Worm (Caenorhabditis elegans): ENCODE results near the gene pqn-51.

The pqn-51 gene

DNA sequence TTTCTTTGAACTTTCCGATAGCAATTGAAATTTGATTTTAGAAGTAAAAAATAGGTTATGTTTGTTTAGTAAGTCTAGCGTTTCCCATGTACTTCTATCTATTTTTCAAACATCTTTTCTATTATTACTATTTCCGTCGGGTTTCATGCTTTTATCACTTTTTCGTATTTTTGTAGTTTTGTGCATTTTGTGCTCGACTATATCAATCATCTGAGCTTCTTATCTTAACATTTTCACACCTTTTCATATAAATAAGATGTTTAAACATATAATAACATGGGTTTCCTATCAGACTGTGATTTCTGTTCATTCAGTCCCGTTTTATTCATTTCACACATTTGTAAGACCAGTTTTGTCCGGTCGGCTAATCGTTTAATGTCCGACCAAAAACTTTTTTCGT is 31.3 kb upstream of the pqn-51 start:
- TF ChIP-seq pha-4 (tag; optimal IDR thresholded peaks at IDR 0.05) (no peak), nhr-12 (tag; optimal IDR thresholded peaks at IDR 0.05) (no peak), pqm-1 (tag; optimal IDR thresholded peaks at IDR 0.05) (peak; percentile 85), elt-2 (tag; optimal IDR thresholded peaks at IDR 0.05) (peak; percentile 86), ceh-9 (tag; optimal IDR thresholded peaks at IDR 0.05) (no peak)

DNA sequence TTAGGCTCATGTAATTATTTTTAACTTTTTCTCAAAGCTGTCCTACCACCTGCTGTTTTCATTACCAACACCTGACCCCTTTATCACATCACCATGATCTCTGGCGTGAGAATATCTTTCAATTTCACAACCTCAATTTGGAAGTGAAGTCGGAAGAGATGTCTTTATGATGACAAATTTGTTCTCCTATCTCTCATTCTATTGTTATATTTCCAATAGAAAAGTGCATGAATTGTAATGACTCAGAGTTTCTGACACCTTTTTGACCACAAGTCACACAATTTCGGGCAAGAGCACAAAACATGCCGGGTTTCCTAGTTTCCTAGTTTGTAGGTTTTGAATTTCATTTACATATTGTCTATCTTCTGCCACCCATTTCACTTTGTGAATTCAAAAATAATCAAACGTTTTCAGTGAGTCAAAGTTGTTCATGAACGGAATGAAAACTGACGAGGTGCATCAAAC is 30.6 kb upstream of the pqn-51 start, which contains the start of gene srr-4:
srr-4 (plus strand) TSS at position 415 of the 465 bp plus-strand sequence.
- no peak for TF ChIP-seq unc-62 (GFP tag; optimal IDR thresholded peaks at IDR 0.05)
- no peak for TF ChIP-seq nhr-23 (tag; optimal IDR thresholded peaks at IDR 0.05)
- peak; percentile 28 for TF ChIP-seq pqm-1 (tag; optimal IDR thresholded peaks at IDR 0.05)

DNA sequence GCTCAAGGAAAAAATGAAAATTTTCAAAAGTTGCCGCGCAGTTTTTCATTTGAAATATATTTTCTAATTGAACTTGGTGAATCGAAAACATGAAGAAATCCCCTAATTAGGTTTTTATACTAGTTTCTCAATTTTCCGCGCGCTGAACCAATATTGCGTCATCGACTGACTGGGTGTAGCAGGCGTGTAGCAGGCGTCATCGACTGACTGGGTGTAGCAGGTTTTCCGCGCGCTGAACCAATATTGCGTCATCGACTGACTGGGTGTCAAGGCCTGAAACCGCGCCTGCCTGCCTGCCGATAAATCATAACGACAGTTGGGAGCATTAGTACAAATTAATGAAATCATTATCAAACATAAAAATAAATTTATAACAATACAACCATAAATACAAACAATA is 26.1 kb upstream of the pqn-51 start:
- TF ChIP-seq ztf-11 (tag; optimal IDR thresholded peaks at IDR 0.05) = no peak
- peak; percentile 2 for TF ChIP-seq elt-2 (tag; optimal IDR thresholded peaks at IDR 0.05)

DNA sequence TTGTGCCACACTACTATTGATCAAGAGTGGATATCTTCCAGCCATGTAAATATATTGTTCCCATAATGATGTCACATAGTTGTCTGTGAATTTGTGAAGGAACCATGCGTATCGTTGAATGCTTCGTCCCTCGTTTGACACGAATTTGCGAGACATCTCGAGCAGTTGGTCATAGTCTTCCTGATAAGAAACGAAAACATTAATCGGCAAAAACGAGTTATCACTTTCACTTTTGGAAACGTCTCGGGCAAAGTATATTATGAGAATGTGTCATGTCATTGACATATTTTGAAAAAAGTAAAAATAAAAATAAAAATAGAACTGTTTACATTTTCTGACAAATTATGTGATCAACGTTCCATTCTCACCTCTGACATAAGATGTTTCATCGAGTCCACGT is 23.0 kb upstream of the pqn-51 start:
- TF ChIP-seq elt-2 (tag; optimal IDR thresholded peaks at IDR 0.05) (peak; percentile 90), pha-4 (tag; optimal IDR thresholded peaks at IDR 0.05) (no peak), pqm-1 (tag; optimal IDR thresholded peaks at IDR 0.05) (peak; percentile 58), daf-12 (tag; optimal IDR thresholded peaks at IDR 0.05) (no peak), nhr-43 (tag; optimal IDR thresholded peaks at IDR 0.05; ENCODE audit: poor library complexity, severe bottlenecking) (peak; percentile 13)

DNA sequence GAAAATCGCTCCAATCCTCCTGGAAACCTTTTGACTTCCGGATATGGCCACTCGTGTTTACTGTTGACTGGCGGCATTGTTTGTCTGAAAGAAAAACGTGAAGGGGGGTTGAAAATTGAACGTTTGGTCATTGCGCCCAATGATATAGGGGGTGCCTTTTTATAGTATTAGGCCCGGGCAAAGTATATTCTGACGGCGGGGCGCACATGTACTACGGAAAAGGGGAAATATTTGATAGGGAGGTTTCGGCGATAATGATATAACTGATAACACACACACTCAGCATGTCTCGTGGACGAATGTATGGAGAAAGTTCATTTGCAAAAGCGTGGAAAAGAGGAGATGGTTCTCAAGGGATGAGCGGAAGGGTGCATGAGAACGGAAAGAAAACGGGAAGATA is 21.8 kb upstream of the pqn-51 start, which contains the start of gene cpt-4:
cpt-4 (minus strand) TSS at position 84 of the 400 bp plus-strand sequence.
- TF ChIP-seq nhr-25 (tag; optimal IDR thresholded peaks at IDR 0.05) (no peak), nhr-28 (tag; optimal IDR thresholded peaks at IDR 0.05) (no peak), nfya-1 (tag; optimal IDR thresholded peaks at IDR 0.05; ENCODE audit: insufficient read depth) (no peak), eor-1 (tag; optimal IDR thresholded peaks at IDR 0.05) (no peak), nhr-77 (tag; optimal IDR thresholded peaks at IDR 0.05) (no peak), elt-2 (tag; optimal IDR thresholded peaks at IDR 0.05) (peak; percentile 95), jun-1 (tag; optimal IDR thresholded peaks at IDR 0.05) (no peak), nhr-23 (tag; optimal IDR thresholded peaks at IDR 0.05) (no peak), lsy-12 (tag; optimal IDR thresholded peaks at IDR 0.05) (no peak), ama-1 (optimal IDR thresholded peaks at IDR 0.05) (no peak), ztf-4 (tag; optimal IDR thresholded peaks at IDR 0.05) (no peak), nhr-67 (tag; optimal IDR thresholded peaks at IDR 0.05) (no peak), snpc-4 (tag; optimal IDR thresholded peaks at IDR 0.05) (no peak), mdl-1 (tag; optimal IDR thresholded peaks at IDR 0.05) (peak; percentile 5), elt-1 (tag; optimal IDR thresholded peaks at IDR 0.05) (no peak), ZK546.5 (tag; optimal IDR thresholded peaks at IDR 0.05) (no peak), pqm-1 (tag; optimal IDR thresholded peaks at IDR 0.05) (peak; percentile 83), fos-1 (tag; optimal IDR thresholded peaks at IDR 0.05) (no peak), unc-39 (tag; optimal IDR thresholded peaks at IDR 0.05) (no peak), tbx-2 (tag; optimal IDR thresholded peaks at IDR 0.05) (no peak), aly-2 (tag; optimal IDR thresholded peaks at IDR 0.05) (no peak), zag-1 (tag; optimal IDR thresholded peaks at IDR 0.05) (no peak), ceh-82 (tag; optimal IDR thresholded peaks at IDR 0.05) (no peak)

DNA sequence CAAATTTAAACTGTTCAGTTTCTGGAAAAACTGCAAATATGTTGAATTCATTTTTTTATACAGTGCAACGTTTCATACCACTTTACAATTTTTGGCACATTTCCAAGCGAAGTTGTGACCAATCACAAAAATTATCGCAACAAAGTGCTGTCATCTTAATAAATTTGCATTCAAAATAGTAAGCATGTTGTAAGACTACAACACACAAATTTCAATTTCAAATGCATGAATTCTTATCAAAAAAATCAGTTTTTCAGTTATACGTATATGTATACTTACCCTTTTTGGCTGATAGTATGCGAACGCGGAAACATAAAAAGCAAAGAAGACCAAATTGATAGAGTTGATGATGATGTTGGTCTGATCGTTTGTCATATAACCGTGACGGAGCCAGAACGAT is 19.2 kb upstream of the pqn-51 start:
- TF ChIP-seq sea-2 (GFP tag; optimal IDR thresholded peaks at IDR 0.05) (no peak), eor-1 (tag; optimal IDR thresholded peaks at IDR 0.05) (no peak), jun-1 (tag; optimal IDR thresholded peaks at IDR 0.05) (peak; percentile 3), skn-1 (tag; optimal IDR thresholded peaks at IDR 0.05) (peak; percentile 38), pha-4 (tag; optimal IDR thresholded peaks at IDR 0.05) (peak; percentile 28), pqm-1 (tag; optimal IDR thresholded peaks at IDR 0.05) (peak; percentile 86), nhr-25 (tag; optimal IDR thresholded peaks at IDR 0.05) (no peak), nhr-28 (tag; optimal IDR thresholded peaks at IDR 0.05) (no peak), lsy-12 (tag; optimal IDR thresholded peaks at IDR 0.05) (no peak), nhr-77 (tag; optimal IDR thresholded peaks at IDR 0.05) (no peak), nfya-1 (tag; optimal IDR thresholded peaks at IDR 0.05; ENCODE audit: insufficient read depth) (no peak), elt-2 (tag; optimal IDR thresholded peaks at IDR 0.05) (peak; percentile 88), lin-39 (tag; optimal IDR thresholded peaks at IDR 0.05) (no peak)

All from whole organism, L3 larva.